Fruit fly (Drosophila melanogaster) S2 (cell line): ENCODE data around the gene Sur.

Source experiments
- CG8478 ChIP-seq: fragments of >200 bp; optimal IDR thresholded peaks from 2 replicates; lab custom pipeline; 2018
- CTCF ChIP-seq, 2 experiments: fragments of >200 bp; optimal IDR thresholded peaks; 2 replicates each; lab custom pipeline; 2018

DNA sequence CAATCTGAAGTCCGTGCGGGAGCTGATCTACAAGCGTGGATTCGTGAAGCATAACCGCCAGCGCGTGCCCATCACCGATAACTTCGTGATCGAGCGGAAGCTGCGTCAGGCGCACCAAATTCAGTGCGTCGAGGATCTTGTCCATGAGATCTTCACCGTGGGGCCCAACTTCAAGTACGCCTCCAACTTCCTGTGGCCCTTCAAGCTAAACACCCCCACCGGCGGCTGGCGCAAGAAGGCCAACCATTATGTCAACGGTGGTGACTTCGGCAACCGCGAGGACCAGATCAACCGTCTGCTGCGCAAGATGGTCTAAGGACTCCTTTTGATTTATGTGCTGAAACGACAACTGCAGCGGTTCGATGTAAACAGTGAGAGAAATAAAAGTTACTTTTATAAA lies 2.8 kb upstream of the Sur start:
- TF ChIP-seq CTCF (optimal IDR thresholded peaks at IDR 0.05; lab: Kevin White, UChicago) (no peak), CG8478 (lab: Kevin White, UChicago) (no peak)
